Worm (Caenorhabditis elegans) whole organism, early embryonic: ENCODE measurements around the gene npr-3.
"Not testable (repeated sequence)": the region's sequence is repeated elsewhere in the genome, so short reads cannot be mapped to it uniquely, and the experiment has no call there.

Experiments used
- B0310.2 ChIP-seq: sonication (generic microtip); optimal IDR thresholded peaks from 2 replicates; lab custom pipeline; 2016; ENCODE audit warnings: mild to moderate bottlenecking, missing genetic modification characterization, missing compliant biosample characterization
- F13C5.2 ChIP-seq: sonication (generic microtip); optimal IDR thresholded peaks from 2 replicates; lab custom pipeline; 2017; ENCODE audit warnings: mild to moderate bottlenecking, missing genetic modification characterization, inconsistent platforms, missing compliant biosample characterization
- aly-1 ChIP-seq: sonication (generic microtip); optimal IDR thresholded peaks from 2 replicates; lab custom pipeline; 2016; ENCODE audit warnings: missing genetic modification characterization, missing compliant biosample characterization
- ama-1 ChIP-seq: fragments of 150-350 bp; optimal IDR thresholded peaks from 2 replicates; lab custom pipeline; 2014
- ceh-13 ChIP-seq: fragments of 200-800 bp; sonication (Bioruptor generic); optimal IDR thresholded peaks from 2 replicates; lab custom pipeline; 2018; ENCODE audit warnings: mild to moderate bottlenecking, missing genetic modification characterization, missing compliant biosample characterization
- ceh-36 ChIP-seq: sonication (generic microtip); optimal IDR thresholded peaks from 2 replicates; lab custom pipeline; 2016; ENCODE audit warnings: missing genetic modification characterization, inconsistent platforms, missing compliant biosample characterization
- ets-7 ChIP-seq: sonication (generic microtip); optimal IDR thresholded peaks from 2 replicates; lab custom pipeline; 2016; ENCODE audit warnings: missing genotype, missing genetic modification characterization, missing compliant biosample characterization
- flt-1 ChIP-seq: fragments of 200-800 bp; sonication (Bioruptor generic); IDR thresholded peaks from 2 replicates; pipeline ENCODE4 v1.3.6; 2022; ENCODE audit warnings: missing genetic modification characterization, missing compliant biosample characterization
- hmbx-1 ChIP-seq: sonication (generic microtip); optimal IDR thresholded peaks from 2 replicates; lab custom pipeline; 2016; ENCODE audit warnings: mild to moderate bottlenecking, missing genetic modification characterization, missing compliant biosample characterization
- hmg-4 ChIP-seq: fragments of 200-800 bp; sonication (Bioruptor generic); optimal IDR thresholded peaks from 2 replicates; lab custom pipeline; 2018; ENCODE audit warnings: mild to moderate bottlenecking, missing genetic modification characterization, missing compliant biosample characterization
- hnd-1 ChIP-seq: sonication (generic microtip); optimal IDR thresholded peaks from 2 replicates; lab custom pipeline; 2016; ENCODE audit warnings: missing genetic modification characterization, missing compliant biosample characterization
- pes-1 ChIP-seq: fragments of 200-800 bp; sonication (Bioruptor generic); IDR thresholded peaks from 2 replicates; pipeline ENCODE4 v1.3.6; 2022; ENCODE audit warnings: missing genetic modification reagents, missing genetic modification characterization, missing compliant biosample characterization
- scrt-1 ChIP-seq: fragments of 200-800 bp; sonication (Bioruptor generic); IDR thresholded peaks from 2 replicates; pipeline ENCODE4 v1.3.6; 2022; ENCODE audit warnings: missing genetic modification characterization, missing compliant biosample characterization
- sea-1 ChIP-seq: fragments of 200-800 bp; sonication (Bioruptor generic); conservative IDR thresholded peaks from 2 replicates; pipeline ENCODE4 v1.3.6; 2022; ENCODE audit warnings: missing genetic modification characterization, missing compliant biosample characterization
- tbx-11 ChIP-seq: fragments of 200-800 bp; sonication (Bioruptor generic); IDR thresholded peaks from 2 replicates; pipeline ENCODE4 v1.3.6; 2022; ENCODE audit warnings: missing genetic modification characterization, missing compliant biosample characterization
- tbx-37 ChIP-seq: fragments of 200-800 bp; sonication (Bioruptor generic); conservative IDR thresholded peaks from 2 replicates; pipeline ENCODE4 v1.3.6; 2022; ENCODE audit warnings: missing genetic modification reagents, missing genetic modification characterization, missing compliant biosample characterization
- tra-4 ChIP-seq: sonication (generic microtip); optimal IDR thresholded peaks from 2 replicates; lab custom pipeline; 2017; ENCODE audit warnings: missing genetic modification characterization, missing compliant biosample characterization

The npr-3 gene

ce11 chrIV:11459684-11460083 is at the start of gene npr-3:
Gene npr-3, plus strand, starts transcription at chrIV:11459984.
- TF ChIP-seq hmg-4 (GFP tag; lab: Kevin White, UChicago), result no peak
- no peak for TF ChIP-seq ama-1 (lab: Kevin White, UChicago)
- TF ChIP-seq B0310.2 (tag; lab: Kevin White, UChicago), result no peak
- TF ChIP-seq ceh-13 (GFP tag; lab: Kevin White, UChicago), result no peak
- no peak for TF ChIP-seq hnd-1 (tag; lab: Kevin White, UChicago)
- no peak for TF ChIP-seq ets-7 (tag; lab: Kevin White, UChicago)
- TF ChIP-seq aly-1, result no peak
- TF ChIP-seq sea-1, result no peak
- no peak for TF ChIP-seq F13C5.2
- no peak for TF ChIP-seq scrt-1 (GFP tag; lab: Robert Waterston, UW)
- no peak for TF ChIP-seq hmbx-1 (tag; lab: Kevin White, UChicago)
- TF ChIP-seq tbx-11 (GFP tag; lab: Robert Waterston, UW), result no peak

ce11 chrIV:11410084-11410483 is 49.7 kb upstream of the npr-3 start, which contains the start of gene gfat-2:
Gene gfat-2, plus strand, starts transcription at chrIV:11410228.
- no peak for TF ChIP-seq scrt-1 (GFP tag; lab: Robert Waterston, UW)
- no peak for TF ChIP-seq hmbx-1 (tag; lab: Kevin White, UChicago)
- TF ChIP-seq aly-1, result no peak
- TF ChIP-seq F13C5.2, result no peak
- no peak for TF ChIP-seq pes-1 (GFP tag; lab: Robert Waterston, UW)
- TF ChIP-seq ceh-36 (tag; lab: Kevin White, UChicago), result no peak
- TF ChIP-seq ceh-13 (GFP tag; lab: Kevin White, UChicago), result no peak
- no peak for TF ChIP-seq sea-1
- no peak for TF ChIP-seq B0310.2 (tag; lab: Kevin White, UChicago)
- TF ChIP-seq hnd-1 (tag; lab: Kevin White, UChicago), result no peak
- no peak for TF ChIP-seq tra-4 (tag; lab: Kevin White, UChicago)
- TF ChIP-seq tbx-37, result no peak
- no peak for TF ChIP-seq ets-7 (tag; lab: Kevin White, UChicago)
- no peak for TF ChIP-seq hmg-4 (GFP tag; lab: Kevin White, UChicago)
- no peak for TF ChIP-seq tbx-11 (GFP tag; lab: Robert Waterston, UW)
- no peak for TF ChIP-seq flt-1
- TF ChIP-seq ama-1 (lab: Kevin White, UChicago), result no peak

ce11 chrIV:11414920-11415319 is 44.9 kb upstream of the npr-3 start, which contains the start of gene F22B3.10:
Gene F22B3.10, minus strand, starts transcription at chrIV:11415020.
- no peak for TF ChIP-seq ceh-36 (tag; lab: Kevin White, UChicago)
- TF ChIP-seq F13C5.2, result no peak
- no peak for TF ChIP-seq B0310.2 (tag; lab: Kevin White, UChicago)

ce11 chrIV:11416724-11417123 is 43.1 kb upstream of the npr-3 start, which contains the start of gene F22B3.5:
Gene F22B3.5, minus strand, starts transcription at chrIV:11416824.
- not testable (repeated sequence) for TF ChIP-seq ets-7 (tag; lab: Kevin White, UChicago); hnd-1 (tag; lab: Kevin White, UChicago); tbx-11 (GFP tag; lab: Robert Waterston, UW)

- no peak for TF ChIP-seq sea-1
- TF ChIP-seq scrt-1 (GFP tag; lab: Robert Waterston, UW), result no peak
- TF ChIP-seq tbx-11 (GFP tag; lab: Robert Waterston, UW), result no peak
- TF ChIP-seq ets-7 (tag; lab: Kevin White, UChicago), result no peak
- TF ChIP-seq ama-1 (lab: Kevin White, UChicago), result no peak
- no peak for TF ChIP-seq hmbx-1 (tag; lab: Kevin White, UChicago)
- no peak for TF ChIP-seq aly-1
- TF ChIP-seq hnd-1 (tag; lab: Kevin White, UChicago), result no peak
- no peak for TF ChIP-seq flt-1
- no peak for TF ChIP-seq ceh-36 (tag; lab: Kevin White, UChicago)
- no peak for TF ChIP-seq tra-4 (tag; lab: Kevin White, UChicago)
- TF ChIP-seq hmg-4 (GFP tag; lab: Kevin White, UChicago), result no peak
- no peak for TF ChIP-seq tbx-37
Observed at ce11 chrIV:11421696-11422095, 38.1 kb upstream of the npr-3 start, which contains the start of gene F22B3.7. Gene F22B3.7, minus strand, starts transcription at chrIV:11421796.

ce11 chrIV:11424830-11425229 is 35.0 kb upstream of the npr-3 start, which contains the start of gene F22B3.8:
Gene F22B3.8, minus strand, starts transcription at chrIV:11424930.
- TF ChIP-seq tbx-37 (no peak), ceh-36 (tag; lab: Kevin White, UChicago) (no peak), pes-1 (GFP tag; lab: Robert Waterston, UW) (no peak), aly-1 (no peak), hnd-1 (tag; lab: Kevin White, UChicago) (no peak), F13C5.2 (no peak), scrt-1 (GFP tag; lab: Robert Waterston, UW) (no peak)

ce11 chrIV:11425442-11425841 is 34.3 kb upstream of the npr-3 start, which contains the start of gene kin-4:
Gene kin-4, plus strand, starts transcription at chrIV:11425742.
- TF ChIP-seq ceh-36 (tag; lab: Kevin White, UChicago), result no peak
- TF ChIP-seq hmbx-1 (tag; lab: Kevin White, UChicago), result no peak
- no peak for TF ChIP-seq B0310.2 (tag; lab: Kevin White, UChicago)
- TF ChIP-seq flt-1, result no peak
- no peak for TF ChIP-seq ceh-13 (GFP tag; lab: Kevin White, UChicago)
- TF ChIP-seq tbx-37, result no peak
- TF ChIP-seq hnd-1 (tag; lab: Kevin White, UChicago), result no peak
- TF ChIP-seq aly-1, result no peak
- no peak for TF ChIP-seq hmg-4 (GFP tag; lab: Kevin White, UChicago)
- TF ChIP-seq tbx-11 (GFP tag; lab: Robert Waterston, UW), result no peak
- TF ChIP-seq ama-1 (lab: Kevin White, UChicago), result no peak
- TF ChIP-seq tra-4 (tag; lab: Kevin White, UChicago), result no peak
- TF ChIP-seq ets-7 (tag; lab: Kevin White, UChicago), result no peak
- no peak for TF ChIP-seq scrt-1 (GFP tag; lab: Robert Waterston, UW)
- no peak for TF ChIP-seq sea-1
- no peak for TF ChIP-seq pes-1 (GFP tag; lab: Robert Waterston, UW)
- no peak for TF ChIP-seq F13C5.2
